Worm (Caenorhabditis elegans): Measurements from ENCODE around the gene oac-29.

DNA sequence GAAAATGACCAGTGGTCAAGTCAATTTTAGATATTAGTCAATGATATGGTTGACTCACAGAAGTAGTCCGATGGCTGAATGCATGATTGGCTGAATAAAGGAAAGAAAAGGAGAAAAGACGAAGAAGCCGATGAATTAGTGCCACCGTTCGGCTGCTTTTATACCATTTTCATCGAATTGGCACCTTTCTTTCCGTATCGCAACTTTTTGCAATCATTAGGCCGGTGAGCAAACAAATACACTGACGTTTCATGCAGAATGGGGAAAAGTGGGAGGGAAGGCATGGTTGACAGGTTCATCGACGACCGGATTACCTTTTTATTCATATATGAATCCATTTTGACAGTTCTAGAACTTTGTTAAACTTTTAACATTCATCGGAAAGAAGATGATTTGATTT lies 14.3 kb downstream of the oac-29 start, which contains the start of gene idpc-2:
- TF ChIP-seq lir-3 (tag; optimal IDR thresholded peaks at IDR 0.05; ENCODE audit: poor library complexity) (no peak), fkh-4 (tag; optimal IDR thresholded peaks at IDR 0.05; ENCODE audit: borderline replicate concordance) (no peak), swsn-7 (tag; optimal IDR thresholded peaks at IDR 0.05) (no peak), elt-2 (tag; optimal IDR thresholded peaks at IDR 0.05) (no peak)

Measured in whole organism, L1 larva.